Worm (Caenorhabditis elegans) whole organism, midembryonic: ENCODE measurements around the gene meg-2.

Experiments
- T22C8.4 ChIP-seq: fragments of 200-800 bp; sonication (Bioruptor generic); IDR thresholded peaks from 2 replicates; pipeline ENCODE4 v1.3.6; 2022; ENCODE audit warnings: missing genetic modification characterization, missing compliant biosample characterization
- cog-1 ChIP-seq: sonication (generic microtip); optimal IDR thresholded peaks from 2 replicates; lab custom pipeline; 2016; ENCODE audit warnings: missing genetic modification characterization, missing compliant biosample characterization
- flt-1 ChIP-seq: fragments of 200-800 bp; sonication (Bioruptor generic); IDR thresholded peaks from 2 replicates; pipeline ENCODE4 v1.3.6; 2022; ENCODE audit warnings: missing genetic modification characterization, missing compliant biosample characterization
- med-1 ChIP-seq: sonication (generic microtip); optimal IDR thresholded peaks from 2 replicates; lab custom pipeline; 2017; ENCODE audit warnings: missing genetic modification characterization, mild to moderate bottlenecking, missing compliant biosample characterization, antibody characterized with exemption, missing genetic modification reagents; ENCODE audit not compliant: insufficient read depth
- ref-1 ChIP-seq: fragments of 200-800 bp; sonication (Bioruptor generic); conservative IDR thresholded peaks from 2 replicates; pipeline ENCODE4 v1.3.6; 2022; ENCODE audit warnings: missing genetic modification reagents, missing genetic modification characterization, missing compliant biosample characterization
- tab-1 ChIP-seq: fragments of 200-800 bp; sonication (Bioruptor generic); IDR thresholded peaks from 2 replicates; pipeline ENCODE4 v1.3.6; 2022; ENCODE audit warnings: missing genetic modification characterization, missing compliant biosample characterization
- ztf-23 ChIP-seq: fragments of 200-800 bp; sonication (Bioruptor generic); IDR thresholded peaks from 2 replicates; pipeline ENCODE4 v1.3.6; 2022; ENCODE audit warnings: missing genetic modification reagents, missing genetic modification characterization, missing compliant biosample characterization
- ztf-29 ChIP-seq: fragments of 200-800 bp; sonication (Bioruptor generic); IDR thresholded peaks from 2 replicates; pipeline ENCODE4 v1.3.6; 2022; ENCODE audit warnings: missing genetic modification reagents, missing genetic modification characterization, missing compliant biosample characterization

DNA sequence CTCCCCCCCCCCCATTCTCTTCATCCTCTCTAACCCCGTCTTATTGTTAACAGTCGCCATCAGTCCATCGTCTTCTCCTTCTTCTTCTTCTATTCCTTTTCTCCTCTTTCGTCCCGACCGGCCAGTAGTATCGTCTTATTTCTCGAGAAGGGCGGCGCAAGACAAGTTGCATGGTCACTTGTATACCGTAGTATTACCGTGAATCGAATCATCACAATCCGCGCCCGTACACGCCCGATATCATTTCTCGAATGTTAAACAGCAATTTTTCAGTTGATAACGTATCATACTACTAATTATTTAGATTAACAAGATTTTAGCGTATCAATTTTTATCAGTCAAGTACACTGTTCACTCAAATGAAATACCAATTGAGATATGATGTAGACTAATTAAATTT is 12.0 kb upstream of the meg-2 start:
- TF ChIP-seq ref-1 (no peak), med-1 (GFP tag; lab: Kevin White, UChicago) (no peak), flt-1 (no peak), ztf-29 (GFP tag; lab: Robert Waterston, UW) (no peak), T22C8.4 (GFP tag; lab: Robert Waterston, UW) (no peak), ztf-23 (no peak), tab-1 (GFP tag; lab: Robert Waterston, UW) (no peak), cog-1 (no peak)
